Worm (Caenorhabditis elegans) whole organism, L3 larva: ENCODE results near the gene ZK662.2.

Source experiments
- R02D3.7 ChIP-seq: fragments of 150-350 bp; optimal IDR thresholded peaks from 2 replicates; lab custom pipeline; 2014; ENCODE audit warnings: missing biosample characterization, missing genetic modification characterization
- nhr-25 ChIP-seq: sonication (generic microtip); optimal IDR thresholded peaks from 2 replicates; lab custom pipeline; 2017; ENCODE audit warnings: missing biosample characterization, missing genetic modification characterization
- pha-4 ChIP-seq: fragments of 150-350 bp; optimal IDR thresholded peaks from 2 replicates; lab custom pipeline; 2014; ENCODE audit warnings: missing biosample characterization, missing genetic modification reagents, missing genetic modification characterization
- skn-1 ChIP-seq: fragments of 150-350 bp; optimal IDR thresholded peaks from 2 replicates; lab custom pipeline; 2014; ENCODE audit warnings: missing biosample characterization, missing genetic modification characterization
- tbx-2 ChIP-seq: sonication (generic microtip); optimal IDR thresholded peaks from 2 replicates; lab custom pipeline; 2016; ENCODE audit warnings: mild to moderate bottlenecking, missing genetic modification characterization, missing compliant biosample characterization

DNA sequence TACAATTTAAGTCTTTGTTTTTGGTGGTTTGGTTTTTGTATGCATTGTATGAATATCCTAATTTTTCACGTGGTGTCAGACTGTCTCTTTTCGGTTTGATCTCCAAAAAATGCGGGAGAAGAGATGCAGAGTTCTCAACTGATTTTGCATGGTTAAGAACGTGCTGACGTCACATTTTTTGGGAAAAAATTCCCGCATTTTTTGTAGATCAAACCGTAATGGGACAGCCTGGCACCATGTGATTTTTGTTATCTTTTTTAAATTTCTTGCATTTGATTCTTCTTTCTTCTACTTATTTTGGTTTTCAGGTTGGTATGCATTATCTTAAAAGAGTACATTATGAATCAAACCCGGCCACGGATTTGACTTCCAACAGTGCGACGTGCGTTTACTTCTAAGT lies 24.8 kb downstream of the ZK662.2 start, which contains the start of gene ZK662.5:
- TF ChIP-seq skn-1 (tag; lab: Kevin White, UChicago) (no peak), R02D3.7 (tag; lab: Kevin White, UChicago) (no peak), tbx-2 (tag; lab: Kevin White, UChicago) (no peak), nhr-25 (tag; lab: Kevin White, UChicago) (no peak), pha-4 (tag; lab: Kevin White, UChicago) (no peak)
